Fruit fly (Drosophila melanogaster) Kc167 (cell line): ENCODE measurements around the gene Naa40.

ENCODE experiments used
- Myc ChIP-seq: fragments of >200 bp; optimal IDR thresholded peaks from 2 replicates; lab custom pipeline; 2017; ENCODE audit warnings: missing external identifiers
- Sin3A ChIP-seq: fragments of >200 bp; optimal IDR thresholded peaks from 2 replicates; lab custom pipeline; 2018; ENCODE audit warnings: missing external identifiers
- h ChIP-seq: fragments of >200 bp; optimal IDR thresholded peaks from 3 replicates; lab custom pipeline; 2018; ENCODE audit warnings: missing external identifiers
- insv ChIP-seq: fragments of >200 bp; optimal IDR thresholded peaks from 3 replicates; lab custom pipeline; 2018; ENCODE audit warnings: missing external identifiers
- psq ChIP-seq: fragments of >200 bp; optimal IDR thresholded peaks from 2 replicates; lab custom pipeline; 2017; ENCODE audit warnings: missing external identifiers
- ttk ChIP-seq: sonication (Bioruptor generic); optimal IDR thresholded peaks from 2 replicates; lab custom pipeline; 2017; ENCODE audit warnings: missing external identifiers

Naa40 gene

dm6 chr3R:29714314-29714713 lies 10.4 kb downstream of the Naa40 start, which contains the start of gene Obp99d:
TSS of gene Obp99d (plus strand) at chr3R:29714505.
- TF ChIP-seq psq (lab: Kevin White, UChicago), result no peak
- TF ChIP-seq ttk (lab: Kevin White, UChicago), result no peak
- no peak for TF ChIP-seq h (lab: Kevin White, UChicago)
- no peak for TF ChIP-seq Myc (lab: Kevin White, UChicago)
- no peak for TF ChIP-seq insv (lab: Kevin White, UChicago)
- no peak for TF ChIP-seq Sin3A (lab: Kevin White, UChicago)

- TF ChIP-seq Sin3A (lab: Kevin White, UChicago) (no peak), ttk (lab: Kevin White, UChicago) (no peak), Myc (lab: Kevin White, UChicago) (no peak), psq (lab: Kevin White, UChicago) (no peak), insv (lab: Kevin White, UChicago) (no peak), h (lab: Kevin White, UChicago) (no peak)
Measured at dm6 chr3R:29711434-29711833, 13.3 kb downstream of the Naa40 start.

dm6 chr3R:29708322-29708721 lies 16.4 kb downstream of the Naa40 start:
- TF ChIP-seq psq (lab: Kevin White, UChicago), result no peak
- no peak for TF ChIP-seq h (lab: Kevin White, UChicago)
- no peak for TF ChIP-seq ttk (lab: Kevin White, UChicago)
- no peak for TF ChIP-seq Myc (lab: Kevin White, UChicago)
- no peak for TF ChIP-seq insv (lab: Kevin White, UChicago)
- no peak for TF ChIP-seq Sin3A (lab: Kevin White, UChicago)

- TF ChIP-seq ttk (lab: Kevin White, UChicago) (no peak), psq (lab: Kevin White, UChicago) (no peak), Sin3A (lab: Kevin White, UChicago) (no peak), h (lab: Kevin White, UChicago) (no peak), insv (lab: Kevin White, UChicago) (no peak), Myc (lab: Kevin White, UChicago) (no peak)
Measured at dm6 chr3R:29707258-29707657, 17.5 kb downstream of the Naa40 start.

- TF ChIP-seq h (lab: Kevin White, UChicago), result no peak
- TF ChIP-seq Sin3A (lab: Kevin White, UChicago), result no peak
- TF ChIP-seq insv (lab: Kevin White, UChicago), result no peak
- TF ChIP-seq psq (lab: Kevin White, UChicago), result no peak
- no peak for TF ChIP-seq Myc (lab: Kevin White, UChicago)
- TF ChIP-seq ttk (lab: Kevin White, UChicago), result no peak
Measured at dm6 chr3R:29705789-29706303, 18.9 kb downstream of the Naa40 start.

- TF ChIP-seq psq (lab: Kevin White, UChicago) (no peak), Sin3A (lab: Kevin White, UChicago) (no peak), ttk (lab: Kevin White, UChicago) (no peak), insv (lab: Kevin White, UChicago) (no peak), Myc (lab: Kevin White, UChicago) (no peak), h (lab: Kevin White, UChicago) (no peak)
Measured at dm6 chr3R:29704557-29704956, 20.2 kb downstream of the Naa40 start.

- TF ChIP-seq Myc (lab: Kevin White, UChicago), result no peak
- TF ChIP-seq ttk (lab: Kevin White, UChicago), result no peak
- TF ChIP-seq Sin3A (lab: Kevin White, UChicago), result no peak
- TF ChIP-seq h (lab: Kevin White, UChicago), result no peak
- TF ChIP-seq psq (lab: Kevin White, UChicago), result no peak
- no peak for TF ChIP-seq insv (lab: Kevin White, UChicago)
Measured at dm6 chr3R:29701739-29702138, 23.0 kb downstream of the Naa40 start.

dm6 chr3R:29699220-29699619 lies 25.5 kb downstream of the Naa40 start:
- TF ChIP-seq h (lab: Kevin White, UChicago) (no peak), Myc (lab: Kevin White, UChicago) (no peak), Sin3A (lab: Kevin White, UChicago) (no peak), insv (lab: Kevin White, UChicago) (no peak), ttk (lab: Kevin White, UChicago) (no peak), psq (lab: Kevin White, UChicago) (no peak)

- TF ChIP-seq h (lab: Kevin White, UChicago), result no peak
- TF ChIP-seq Myc (lab: Kevin White, UChicago), result no peak
- TF ChIP-seq psq (lab: Kevin White, UChicago), result no peak
- no peak for TF ChIP-seq ttk (lab: Kevin White, UChicago)
- TF ChIP-seq Sin3A (lab: Kevin White, UChicago), result no peak
- no peak for TF ChIP-seq insv (lab: Kevin White, UChicago)
Measured at dm6 chr3R:29697841-29698240, 26.9 kb downstream of the Naa40 start.

- TF ChIP-seq ttk (lab: Kevin White, UChicago), result no peak
Measured at dm6 chr3R:29696359-29696758, 28.4 kb downstream of the Naa40 start.

- no peak for TF ChIP-seq ttk (lab: Kevin White, UChicago)
- no peak for TF ChIP-seq Sin3A (lab: Kevin White, UChicago)
- TF ChIP-seq insv (lab: Kevin White, UChicago), result no peak
- TF ChIP-seq h (lab: Kevin White, UChicago), result no peak
- TF ChIP-seq Myc (lab: Kevin White, UChicago), result no peak
- no peak for TF ChIP-seq psq (lab: Kevin White, UChicago)
Measured at dm6 chr3R:29695744-29696143, 29.0 kb downstream of the Naa40 start.
